Fruit fly (Drosophila melanogaster) whole organism, embryonic: Measurements from ENCODE around the gene Oatp33Eb.
A peak's percentile ranks its signal among the peaks of the same experiment; 100 is the strongest.

Experiments
- B-H1 ChIP-seq: fragments of 200-800 bp; sonication (Bioruptor generic); IDR thresholded peaks from 3 replicates; pipeline ENCODE4 v1.3.6; 2022; ENCODE audit warnings: missing biosample characterization, missing genetic modification characterization
- C15 ChIP-seq: fragments of 200-800 bp; sonication (Bioruptor generic); IDR thresholded peaks from 3 replicates; pipeline ENCODE4 v1.3.6; 2022; ENCODE audit warnings: missing biosample characterization, missing genetic modification characterization
- CG10366 ChIP-seq: fragments of 200-800 bp; sonication (Bioruptor generic); IDR thresholded peaks from 2 replicates; pipeline ENCODE4 v1.3.6; 2022; ENCODE audit warnings: missing biosample characterization, missing genetic modification characterization
- CG10543 ChIP-seq: fragments of 200-800 bp; sonication (Bioruptor generic); optimal IDR thresholded peaks from 3 replicates; lab custom pipeline; 2017; ENCODE audit warnings: missing biosample characterization, mild to moderate bottlenecking, missing genetic modification characterization, moderate library complexity
- CG11398 ChIP-seq: fragments of 200-800 bp; sonication (Bioruptor generic); optimal IDR thresholded peaks from 2 replicates; lab custom pipeline; 2016; ENCODE audit warnings: missing biosample characterization, missing genetic modification characterization
- CG11504 ChIP-seq: fragments of 200-800 bp; sonication (Bioruptor generic); optimal IDR thresholded peaks from 3 replicates; lab custom pipeline; 2019; ENCODE audit warnings: missing biosample characterization, mild to moderate bottlenecking, missing genetic modification characterization, moderate library complexity
- CG12104 ChIP-seq: fragments of 200-800 bp; sonication (Bioruptor generic); optimal IDR thresholded peaks from 3 replicates; lab custom pipeline; 2016; ENCODE audit warnings: missing biosample characterization, missing genetic modification characterization
- CG12236 ChIP-seq: fragments of 200-800 bp; sonication (Bioruptor generic); optimal IDR thresholded peaks from 2 replicates; lab custom pipeline; 2016; ENCODE audit warnings: missing biosample characterization, missing genetic modification characterization
- CG12299 ChIP-seq: fragments of 200-800 bp; sonication (Bioruptor generic); optimal IDR thresholded peaks from 2 replicates; lab custom pipeline; 2018; ENCODE audit warnings: missing biosample characterization, mild to moderate bottlenecking, missing genetic modification characterization
- CG12942 ChIP-seq: fragments of 200-800 bp; sonication (Bioruptor generic); optimal IDR thresholded peaks from 3 replicates; lab custom pipeline; 2016; ENCODE audit warnings: missing biosample characterization, missing genetic modification characterization
- CG15479 ChIP-seq: fragments of 200-800 bp; sonication (Bioruptor generic); optimal IDR thresholded peaks from 3 replicates; lab custom pipeline; 2019; ENCODE audit warnings: missing biosample characterization, mild to moderate bottlenecking, missing genetic modification characterization, moderate library complexity
- CG17829 ChIP-seq: fragments of 200-800 bp; optimal IDR thresholded peaks from 2 replicates; lab custom pipeline; 2019; ENCODE audit warnings: missing biosample characterization, mild to moderate bottlenecking, missing genetic modification characterization, moderate library complexity
- CG18011 ChIP-seq: fragments of 200-800 bp; sonication (Bioruptor generic); optimal IDR thresholded peaks from 2 replicates; lab custom pipeline; 2017; ENCODE audit warnings: missing biosample characterization, missing genetic modification characterization, mild to moderate bottlenecking, moderate library complexity, missing genotype
- CG4404 ChIP-seq: fragments of 200-800 bp; sonication (Bioruptor generic); IDR thresholded peaks from 2 replicates; pipeline ENCODE4 v1.3.6; 2022; ENCODE audit warnings: missing biosample characterization, missing genetic modification characterization
- CG4617 ChIP-seq: fragments of 200-800 bp; sonication (Bioruptor generic); optimal IDR thresholded peaks from 3 replicates; lab custom pipeline; 2016; ENCODE audit warnings: missing biosample characterization, missing genetic modification characterization, borderline replicate concordance
- CG4730 ChIP-seq: fragments of 200-800 bp; sonication (Bioruptor generic); IDR thresholded peaks from 2 replicates; pipeline ENCODE4 v1.3.6; 2022; ENCODE audit warnings: missing biosample characterization, missing genetic modification characterization
- CG7786 ChIP-seq: fragments of 200-800 bp; sonication (Bioruptor generic); optimal IDR thresholded peaks from 2 replicates; lab custom pipeline; 2016; ENCODE audit warnings: missing biosample characterization, missing genetic modification characterization
- CG7928 ChIP-seq: fragments of 200-800 bp; sonication (Bioruptor generic); optimal IDR thresholded peaks from 2 replicates; lab custom pipeline; 2017; ENCODE audit warnings: missing biosample characterization, mild to moderate bottlenecking, missing genetic modification characterization
- CG9932 ChIP-seq: fragments of 200-800 bp; sonication (Bioruptor generic); IDR thresholded peaks from 2 replicates; pipeline ENCODE4 v1.3.6; 2022; ENCODE audit warnings: missing biosample characterization, missing genetic modification characterization
- CTCF ChIP-seq: fragments of 200-800 bp; sonication (Bioruptor generic); optimal IDR thresholded peaks from 2 replicates; lab custom pipeline; 2017; ENCODE audit warnings: missing biosample characterization, mild to moderate bottlenecking, missing genetic modification characterization, moderate library complexity
- CoRest ChIP-seq: fragments of 200-800 bp; sonication (Bioruptor generic); optimal IDR thresholded peaks from 3 replicates; lab custom pipeline; 2018; ENCODE audit warnings: missing biosample characterization, mild to moderate bottlenecking, missing genetic modification characterization, moderate library complexity
- GATAe ChIP-seq: fragments of 200-800 bp; sonication (Bioruptor generic); conservative IDR thresholded peaks from 2 replicates; pipeline ENCODE4 v1.3.6; 2022; ENCODE audit warnings: missing biosample characterization, missing genetic modification characterization
- H15 ChIP-seq: fragments of 200-800 bp; sonication (Bioruptor generic); IDR thresholded peaks from 3 replicates; pipeline ENCODE4 v1.3.6; 2022; ENCODE audit warnings: missing biosample characterization, missing genetic modification characterization
- HLH54F ChIP-seq: fragments of 200-800 bp; sonication (Bioruptor generic); optimal IDR thresholded peaks from 3 replicates; lab custom pipeline; 2016; ENCODE audit warnings: missing biosample characterization, missing genetic modification characterization
- HmgD ChIP-seq: fragments of 200-800 bp; sonication (Bioruptor generic); optimal IDR thresholded peaks from 3 replicates; lab custom pipeline; 2016; ENCODE audit warnings: missing biosample characterization, missing genetic modification characterization
- Hmx ChIP-seq: fragments of 200-800 bp; sonication (Bioruptor generic); optimal IDR thresholded peaks from 2 replicates; lab custom pipeline; 2016; ENCODE audit warnings: missing biosample characterization, missing genetic modification characterization
- Meics ChIP-seq: fragments of 200-800 bp; sonication (Bioruptor generic); optimal IDR thresholded peaks from 2 replicates; lab custom pipeline; 2017; ENCODE audit warnings: missing biosample characterization, mild to moderate bottlenecking, missing genetic modification characterization
- NC2β ChIP-seq: fragments of 200-800 bp; sonication (Bioruptor generic); optimal IDR thresholded peaks from 2 replicates; lab custom pipeline; 2016; ENCODE audit warnings: missing biosample characterization, missing genetic modification characterization
- NK7.1 ChIP-seq: fragments of 200-800 bp; sonication (Bioruptor generic); optimal IDR thresholded peaks from 3 replicates; lab custom pipeline; 2016; ENCODE audit warnings: missing biosample characterization, missing genetic modification characterization
- PHDP ChIP-seq: fragments of 200-800 bp; sonication (Bioruptor generic); optimal IDR thresholded peaks from 3 replicates; lab custom pipeline; 2018; ENCODE audit warnings: missing biosample characterization, mild to moderate bottlenecking, missing genetic modification characterization, moderate library complexity
- Spps ChIP-seq: fragments of 200-800 bp; sonication (Bioruptor generic); optimal IDR thresholded peaks from 2 replicates; lab custom pipeline; 2018; ENCODE audit warnings: missing biosample characterization, mild to moderate bottlenecking, missing genetic modification characterization
- ase ChIP-seq: fragments of 200-800 bp; sonication (Bioruptor generic); IDR thresholded peaks from 3 replicates; pipeline ENCODE4 v1.3.6; 2022; ENCODE audit warnings: missing biosample characterization, missing genetic modification characterization
- az2 ChIP-seq: fragments of 200-800 bp; sonication (Bioruptor generic); optimal IDR thresholded peaks from 3 replicates; lab custom pipeline; 2016; ENCODE audit warnings: missing biosample characterization, missing genetic modification characterization
- bbx ChIP-seq: fragments of 200-800 bp; sonication (Bioruptor generic); IDR thresholded peaks from 2 replicates; pipeline ENCODE4 v1.3.6; 2022; ENCODE audit warnings: missing biosample characterization, missing genetic modification characterization; ENCODE audit not compliant: partially characterized antibody
- bcd ChIP-seq: fragments of 200-800 bp; sonication (Bioruptor generic); optimal IDR thresholded peaks from 2 replicates; lab custom pipeline; 2017; ENCODE audit warnings: missing biosample characterization, mild to moderate bottlenecking, missing genetic modification characterization
- cas ChIP-seq: fragments of 200-800 bp; sonication (Bioruptor generic); IDR thresholded peaks from 2 replicates; pipeline ENCODE4 v1.3.6; 2022; ENCODE audit warnings: missing biosample characterization, missing genetic modification characterization
- chif ChIP-seq, 2 experiments: fragments of 200-800 bp; sonication (Bioruptor generic); optimal IDR thresholded peaks; 3 replicates each; lab custom pipeline; 2016; ENCODE audit warnings: missing biosample characterization in 2 of 2, missing genetic modification characterization in 2 of 2
- dan ChIP-seq: fragments of 200-800 bp; sonication (Bioruptor generic); IDR thresholded peaks from 2 replicates; pipeline ENCODE4 v1.3.6; 2022; ENCODE audit warnings: missing biosample characterization, missing genetic modification characterization
- dati ChIP-seq: fragments of 200-800 bp; sonication (Bioruptor generic); IDR thresholded peaks from 2 replicates; pipeline ENCODE4 v1.3.6; 2022; ENCODE audit warnings: missing biosample characterization, missing genetic modification characterization
- fd102C ChIP-seq: fragments of 200-800 bp; sonication (Bioruptor generic); optimal IDR thresholded peaks from 2 replicates; lab custom pipeline; 2018; ENCODE audit warnings: missing biosample characterization, mild to moderate bottlenecking, missing genetic modification characterization, moderate library complexity
- gem ChIP-seq: fragments of 200-800 bp; sonication (Bioruptor generic); optimal IDR thresholded peaks from 2 replicates; lab custom pipeline; 2019; ENCODE audit warnings: missing biosample characterization, mild to moderate bottlenecking, missing genetic modification characterization, moderate library complexity
- grn ChIP-seq: fragments of 200-800 bp; sonication (Bioruptor generic); optimal IDR thresholded peaks from 3 replicates; lab custom pipeline; 2017; ENCODE audit warnings: missing biosample characterization, missing genetic modification characterization
- h ChIP-seq: fragments of >200 bp; optimal IDR thresholded peaks from 2 replicates; lab custom pipeline; 2017
- ind ChIP-seq: fragments of 200-800 bp; sonication (Bioruptor generic); optimal IDR thresholded peaks from 3 replicates; lab custom pipeline; 2016; ENCODE audit warnings: missing biosample characterization, missing genetic modification characterization
- pfk ChIP-seq: fragments of 200-800 bp; sonication (Bioruptor generic); optimal IDR thresholded peaks from 2 replicates; lab custom pipeline; 2018; ENCODE audit warnings: missing biosample characterization, mild to moderate bottlenecking, missing genetic modification characterization, moderate library complexity
- pho ChIP-seq: fragments of 200-800 bp; sonication (Bioruptor generic); optimal IDR thresholded peaks from 2 replicates; lab custom pipeline; 2016; ENCODE audit warnings: missing biosample characterization, missing genetic modification characterization
- salm ChIP-seq: fragments of 200-800 bp; sonication (Bioruptor generic); optimal IDR thresholded peaks from 2 replicates; lab custom pipeline; 2018; ENCODE audit warnings: missing biosample characterization, mild to moderate bottlenecking, missing genetic modification characterization
- tup ChIP-seq: fragments of 200-800 bp; sonication (Bioruptor generic); optimal IDR thresholded peaks from 2 replicates; lab custom pipeline; 2016; ENCODE audit warnings: missing biosample characterization, mild to moderate bottlenecking, missing genetic modification characterization, moderate library complexity
- usp ChIP-seq: fragments of >200 bp; optimal IDR thresholded peaks from 2 replicates; lab custom pipeline; 2017; ENCODE audit warnings: missing biosample characterization, missing genetic modification characterization
- z ChIP-seq: fragments of 200-800 bp; sonication (Bioruptor generic); IDR thresholded peaks from 3 replicates; pipeline ENCODE4 v1.3.6; 2022; ENCODE audit warnings: missing biosample characterization, missing genetic modification characterization
- zen2 ChIP-seq: fragments of 200-800 bp; sonication (Bioruptor generic); IDR thresholded peaks from 3 replicates; pipeline ENCODE4 v1.3.6; 2022; ENCODE audit warnings: missing biosample characterization, missing genetic modification characterization; ENCODE audit not compliant: partially characterized antibody

Gene Oatp33Eb

DNA sequence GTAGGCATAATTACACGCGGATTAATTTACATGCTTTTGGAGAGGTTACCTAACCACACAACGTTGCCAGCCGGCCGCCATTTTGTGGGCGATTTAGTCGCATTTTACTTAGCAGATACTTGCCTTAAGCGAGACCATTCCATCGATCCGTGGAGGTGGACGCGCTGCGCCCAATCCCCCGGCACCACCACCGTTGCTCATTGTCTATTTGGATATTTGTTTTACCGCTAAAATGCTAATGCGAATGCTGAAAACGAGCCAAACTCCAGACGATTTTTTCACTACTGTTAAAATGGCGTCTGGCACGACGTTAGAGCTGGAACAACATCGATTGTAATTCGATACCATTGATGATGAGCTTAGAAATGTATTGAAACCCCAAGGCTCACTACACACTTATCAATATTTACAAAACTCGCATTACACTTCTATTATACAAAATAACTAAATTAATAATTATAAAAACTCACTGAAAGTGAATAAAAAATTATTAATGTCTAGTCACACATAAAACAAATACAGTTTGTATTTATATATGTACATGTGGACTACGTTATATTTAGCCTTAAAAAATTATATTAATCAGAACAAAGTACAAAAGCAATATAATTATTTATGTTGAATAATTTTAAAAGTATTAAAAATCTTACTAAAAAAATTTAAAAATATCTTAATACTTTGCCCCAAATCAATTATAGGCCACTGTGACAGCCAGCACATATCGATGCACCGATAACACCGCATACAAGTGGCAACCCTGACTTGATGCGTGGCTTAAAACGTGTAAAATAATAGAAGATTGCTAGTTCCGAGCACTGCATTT lies 14.4 kb upstream of the Oatp33Eb start, which contains the start of gene eRF3 (continued):
- no peak for TF ChIP-seq CG7928 (GFP tag; lab: Kevin White, UChicago)
- no peak for TF ChIP-seq CTCF (GFP tag; lab: Kevin White, UChicago)
- TF ChIP-seq CoRest (tag; lab: Kevin White, UChicago) = peak; percentile 92
- TF ChIP-seq grn (GFP tag; lab: Kevin White, UChicago) = no peak
- no peak for TF ChIP-seq CG15479
- peak; percentile 69 for TF ChIP-seq CG4404 (GFP tag; lab: Robert Waterston, UW)
- 0 out of 3 replicates have a peak, but pooled peaks have one; percentile 33 for TF ChIP-seq C15 (GFP tag; lab: Robert Waterston, UW)
- peak; percentile 77 for TF ChIP-seq ind (GFP tag; lab: Kevin White, UChicago)
- TF ChIP-seq NC2β (GFP tag; lab: Kevin White, UChicago) = no peak
- peak; percentile 78 for TF ChIP-seq PHDP
- TF ChIP-seq usp (GFP tag; lab: Kevin White, UChicago) = no peak
- peak; percentile 85 for TF ChIP-seq CG12104 (GFP tag; lab: Kevin White, UChicago)
- TF ChIP-seq gem (tag; lab: Kevin White, UChicago) = peak; percentile 95
- no peak for TF ChIP-seq NK7.1 (GFP tag; lab: Kevin White, UChicago)
- TF ChIP-seq bbx (GFP tag; lab: Robert Waterston, UW) = no peak; the same call in 1 of the 2 replicates
- no peak for TF ChIP-seq z (GFP tag; lab: Robert Waterston, UW)
- 0 out of 3 replicates have a peak, but pooled peaks have one; percentile 51 for TF ChIP-seq B-H1 (GFP tag; lab: Robert Waterston, UW)
- peak; percentile 70 for TF ChIP-seq CG10543 (GFP tag; lab: Kevin White, UChicago)
- TF ChIP-seq CG11398 (GFP tag; lab: Kevin White, UChicago) = no peak
- TF ChIP-seq HLH54F (GFP tag; lab: Kevin White, UChicago) = no peak
- no peak for TF ChIP-seq tup (GFP tag; lab: Kevin White, UChicago)
- peak; percentile 72 for TF ChIP-seq CG12299
- no peak for TF ChIP-seq Hmx (GFP tag; lab: Kevin White, UChicago)
- TF ChIP-seq CG11504 (tag; lab: Kevin White, UChicago) = peak; percentile 88
- TF ChIP-seq Spps (tag; lab: Kevin White, UChicago) = peak; percentile 41
- peak in 1 of 2 experiments; percentile 2 for TF ChIP-seq chif (GFP tag; optimal IDR thresholded peaks at IDR 0.05; lab: Kevin White, UChicago)
- peak; percentile 85 for TF ChIP-seq CG9932
- peak; percentile 28 for TF ChIP-seq pho (GFP tag; lab: Kevin White, UChicago)
- TF ChIP-seq bcd (GFP tag; lab: Kevin White, UChicago) = peak; percentile 63
- no peak for TF ChIP-seq salm (tag; lab: Kevin White, UChicago)
- TF ChIP-seq az2 (GFP tag; lab: Kevin White, UChicago) = peak; percentile 59
- no peak for TF ChIP-seq pfk
- TF ChIP-seq CG17829 (tag; lab: Kevin White, UChicago) = peak; percentile 85
- no peak for TF ChIP-seq dan (GFP tag; lab: Robert Waterston, UW)
- no peak for TF ChIP-seq h (lab: Kevin White, UChicago)
- no peak for TF ChIP-seq dati (GFP tag; lab: Robert Waterston, UW)
- peak; percentile 42; the same call in 2 of the 3 replicates for TF ChIP-seq ase
- peak; percentile 43; the same call in 1 of the 3 replicates for TF ChIP-seq H15 (GFP tag; lab: Robert Waterston, UW)
- TF ChIP-seq GATAe = peak; percentile 65
- TF ChIP-seq CG12236 = no peak
- no peak for TF ChIP-seq cas
- TF ChIP-seq CG7786 = no peak
- peak; percentile 65 for TF ChIP-seq CG4730 (GFP tag; lab: Robert Waterston, UW)
- no peak for TF ChIP-seq zen2
- no peak for TF ChIP-seq fd102C
- TF ChIP-seq CG4617 = no peak
- no peak for TF ChIP-seq HmgD
- peak; percentile 81 for TF ChIP-seq Meics (GFP tag; lab: Kevin White, UChicago)
- peak; percentile 59 for TF ChIP-seq CG10366 (GFP tag; lab: Robert Waterston, UW)
- peak; percentile 9 for TF ChIP-seq CG18011
- peak; percentile 68 for TF ChIP-seq CG12942 (GFP tag; lab: Kevin White, UChicago)
